Fruit fly (Drosophila melanogaster): ENCODE results near the gene CG8086.

The CG8086 gene

dm6 chr2L:8204996-8205567 is 52.2 kb downstream of the CG8086 start, which contains the start of gene SLC5A11 (continued):
- TF ChIP-seq Deaf1 (tag; optimal IDR thresholded peaks at IDR 0.05) (peak; percentile 95), twi (tag; optimal IDR thresholded peaks at IDR 0.05) (peak; percentile 72), CG15073 (GFP tag; optimal IDR thresholded peaks at IDR 0.05) (peak; percentile 83), hbn (GFP tag; IDR thresholded peaks at IDR 0.05; ENCODE audit: partially characterized antibody) (no peak), CG4328 (GFP tag; optimal IDR thresholded peaks at IDR 0.05) (peak; percentile 93), pho (GFP tag; optimal IDR thresholded peaks at IDR 0.05) (peak; percentile 52), sna (GFP tag; IDR thresholded peaks at IDR 0.05; ENCODE audit: partially characterized antibody) (no peak), maf-S (GFP tag; optimal IDR thresholded peaks at IDR 0.05) (peak; percentile 92), Mes4 (GFP tag; optimal IDR thresholded peaks at IDR 0.05) (no peak), Fer2 (tag; optimal IDR thresholded peaks at IDR 0.05) (peak; percentile 90), Trl (optimal IDR thresholded peaks at IDR 0.05) (peak; percentile 83 to 99), Trl (GFP tag; optimal IDR thresholded peaks at IDR 0.05) (peak; percentile 96), CG12236 (GFP tag; optimal IDR thresholded peaks at IDR 0.05) (peak; percentile 36), br (optimal IDR thresholded peaks at IDR 0.05) (no peak), HHEX (GFP tag; optimal IDR thresholded peaks at IDR 0.05) (peak; percentile 97), Abd-B (GFP tag; optimal IDR thresholded peaks at IDR 0.05) (peak; percentile 99), HmgD (GFP tag; optimal IDR thresholded peaks at IDR 0.05) (no peak), zf30C (GFP tag; optimal IDR thresholded peaks at IDR 0.05) (no peak), CG15601 (tag; optimal IDR thresholded peaks at IDR 0.05) (peak; percentile 99), CG8089 (GFP tag; optimal IDR thresholded peaks at IDR 0.05) (peak; percentile 31), rib (GFP tag; IDR thresholded peaks at IDR 0.05) (peak; percentile 95), Atf-2 (GFP tag; optimal IDR thresholded peaks at IDR 0.05) (peak; percentile 95)

- TF ChIP-seq Pdp1 (GFP tag; optimal IDR thresholded peaks at IDR 0.05) (peak in 1 of 2 experiments; percentile 78), CG11093 (GFP tag; IDR thresholded peaks at IDR 0.05) (no peak), run (tag; optimal IDR thresholded peaks at IDR 0.05) (no peak), ase (GFP tag; IDR thresholded peaks at IDR 0.05) (0 out of 3 replicates have a peak, but pooled peaks have one; percentile 10), mld (GFP tag; IDR thresholded peaks at IDR 0.05; ENCODE audit: partially characterized antibody) (peak; percentile 32; the same call in 1 of the 3 replicates)
These were observed 52.9 kb downstream of the CG8086 start for dm6 chr2L:8204366-8204765.

- no peak for TF ChIP-seq CG13287 (GFP tag; IDR thresholded peaks at IDR 0.05; ENCODE audit: partially characterized antibody)
- no peak for TF ChIP-seq sd (tag; optimal IDR thresholded peaks at IDR 0.05)
- TF ChIP-seq CG13296 (GFP tag; optimal IDR thresholded peaks at IDR 0.05) = peak; percentile 12
- no peak for TF ChIP-seq Fer1 (GFP tag; optimal IDR thresholded peaks at IDR 0.05)
- peak; percentile 56 for TF ChIP-seq CG13894 (tag; optimal IDR thresholded peaks at IDR 0.05)
- peak; percentile 2 for TF ChIP-seq B-H2 (GFP tag; optimal IDR thresholded peaks at IDR 0.05)
- TF ChIP-seq Med (GFP tag) = peak; percentile 5
- TF ChIP-seq CG2678 (tag; optimal IDR thresholded peaks at IDR 0.05) = peak; percentile 31
- peak; percentile 6 for TF ChIP-seq exex (tag; optimal IDR thresholded peaks at IDR 0.05)
- no peak for TF ChIP-seq CG12104 (GFP tag; optimal IDR thresholded peaks at IDR 0.05)
These were observed 53.6 kb downstream of the CG8086 start for dm6 chr2L:8203748-8204147.

All from whole organism, embryonic.